Fruit fly (Drosophila melanogaster) whole organism, embryonic: ENCODE results near the gene Bet5.

Experiments used
- Atf-2 ChIP-seq: fragments of 200-800 bp; sonication (Bioruptor generic); optimal IDR thresholded peaks from 2 replicates; lab custom pipeline; 2016; ENCODE audit warnings: missing biosample characterization, missing genetic modification characterization
- Atf3 ChIP-seq: fragments of 200-800 bp; sonication (Bioruptor generic); optimal IDR thresholded peaks from 3 replicates; lab custom pipeline; 2016; ENCODE audit warnings: missing biosample characterization, missing genetic modification characterization
- B-H2 ChIP-seq: fragments of 200-800 bp; sonication (Bioruptor generic); optimal IDR thresholded peaks from 2 replicates; lab custom pipeline; 2018; ENCODE audit warnings: missing biosample characterization, mild to moderate bottlenecking, missing genetic modification characterization
- Bteb2 ChIP-seq: fragments of 200-800 bp; sonication (Bioruptor generic); optimal IDR thresholded peaks from 2 replicates; lab custom pipeline; 2016; ENCODE audit warnings: missing biosample characterization, missing genetic modification characterization
- CG10209 ChIP-seq: fragments of 200-800 bp; sonication (Bioruptor generic); optimal IDR thresholded peaks from 3 replicates; lab custom pipeline; 2017; ENCODE audit warnings: missing biosample characterization, mild to moderate bottlenecking, missing genetic modification characterization, missing genetic modification reagents
- CG10654 ChIP-seq: fragments of 200-800 bp; sonication (Bioruptor generic); optimal IDR thresholded peaks from 2 replicates; lab custom pipeline; 2016; ENCODE audit warnings: missing biosample characterization, missing genetic modification characterization
- CG11085 ChIP-seq: fragments of 200-800 bp; sonication (Bioruptor generic); IDR thresholded peaks from 2 replicates; pipeline ENCODE4 v1.3.6; 2022; ENCODE audit warnings: missing biosample characterization, missing genetic modification characterization
- CG11695 ChIP-seq: fragments of 200-800 bp; sonication (Bioruptor generic); IDR thresholded peaks from 3 replicates; pipeline ENCODE4 v1.3.6; 2022; ENCODE audit warnings: missing biosample characterization, missing genetic modification characterization
- CG12299 ChIP-seq: fragments of 200-800 bp; sonication (Bioruptor generic); optimal IDR thresholded peaks from 2 replicates; lab custom pipeline; 2018; ENCODE audit warnings: missing biosample characterization, mild to moderate bottlenecking, missing genetic modification characterization
- CG12769 ChIP-seq: fragments of 200-800 bp; sonication (Bioruptor generic); optimal IDR thresholded peaks from 2 replicates; lab custom pipeline; 2019; ENCODE audit warnings: missing biosample characterization, mild to moderate bottlenecking, missing genetic modification characterization, moderate library complexity
- CG15479 ChIP-seq: fragments of 200-800 bp; sonication (Bioruptor generic); optimal IDR thresholded peaks from 3 replicates; lab custom pipeline; 2019; ENCODE audit warnings: missing biosample characterization, mild to moderate bottlenecking, missing genetic modification characterization, moderate library complexity
- CG17612 ChIP-seq: fragments of 200-800 bp; sonication (Bioruptor generic); IDR thresholded peaks from 2 replicates; pipeline ENCODE4 v1.3.6; 2022; ENCODE audit warnings: missing biosample characterization, missing genetic modification characterization
- CG18764 ChIP-seq: fragments of 200-800 bp; sonication (Bioruptor generic); optimal IDR thresholded peaks from 3 replicates; lab custom pipeline; 2016; ENCODE audit warnings: missing biosample characterization, missing genetic modification characterization
- CG2116 ChIP-seq: fragments of 200-800 bp; sonication (Bioruptor generic); optimal IDR thresholded peaks from 3 replicates; lab custom pipeline; 2018; ENCODE audit warnings: missing biosample characterization, mild to moderate bottlenecking, missing genetic modification characterization
- CG32767 ChIP-seq: fragments of 200-800 bp; sonication (Bioruptor generic); IDR thresholded peaks from 2 replicates; pipeline ENCODE4 v1.3.6; 2022; ENCODE audit warnings: missing biosample characterization, missing genetic modification characterization
- CG42726 ChIP-seq: fragments of 200-800 bp; sonication (Bioruptor generic); IDR thresholded peaks from 2 replicates; pipeline ENCODE4 v1.3.6; 2022; ENCODE audit warnings: missing biosample characterization, missing genetic modification characterization; ENCODE audit not compliant: partially characterized antibody
- CG5953 ChIP-seq: fragments of 200-800 bp; sonication (Bioruptor generic); IDR thresholded peaks from 2 replicates; pipeline ENCODE4 v1.3.6; 2022; ENCODE audit warnings: missing biosample characterization, missing genetic modification characterization
- CG6175 ChIP-seq: fragments of 200-800 bp; sonication (Bioruptor generic); IDR thresholded peaks from 3 replicates; pipeline ENCODE4 v1.3.6; 2022; ENCODE audit warnings: missing biosample characterization, missing genetic modification characterization
- CG6272 ChIP-seq: fragments of 200-800 bp; sonication (Bioruptor generic); IDR thresholded peaks from 2 replicates; pipeline ENCODE4 v1.3.6; 2022; ENCODE audit warnings: missing biosample characterization, missing genetic modification characterization
- CG6654 ChIP-seq: fragments of 200-800 bp; sonication (Bioruptor generic); optimal IDR thresholded peaks from 2 replicates; lab custom pipeline; 2017; ENCODE audit warnings: missing biosample characterization, mild to moderate bottlenecking, missing genetic modification characterization
- CTCF ChIP-seq: fragments of 200-800 bp; sonication (Bioruptor generic); optimal IDR thresholded peaks from 2 replicates; lab custom pipeline; 2017; ENCODE audit warnings: missing biosample characterization, mild to moderate bottlenecking, missing genetic modification characterization, moderate library complexity
- Camta ChIP-seq: fragments of 200-800 bp; sonication (Bioruptor generic); optimal IDR thresholded peaks from 2 replicates; lab custom pipeline; 2016; ENCODE audit warnings: missing biosample characterization, missing genetic modification characterization
- Dfd ChIP-seq, 2 experiments: fragments of >200 bp; optimal IDR thresholded peaks; 2 replicates each; lab custom pipeline; 2017; ENCODE audit warnings: missing biosample characterization in 2 of 2, missing genetic modification characterization in 2 of 2
- Eip74EF ChIP-seq, 2 experiments: fragments of 200-800 bp in 1 of 2; fragments of >200 bp in 1 of 2; sonication (Bioruptor generic) in 1 of 2; optimal IDR thresholded peaks; 2 replicates each; lab custom pipeline; 2017 to 2019; ENCODE audit warnings: missing biosample characterization in 2 of 2, missing genetic modification characterization in 2 of 2, mild to moderate bottlenecking in 1 of 2, moderate library complexity in 1 of 2
- Fer2 ChIP-seq: fragments of 200-800 bp; sonication (Bioruptor generic); optimal IDR thresholded peaks from 2 replicates; lab custom pipeline; 2018; ENCODE audit warnings: missing biosample characterization, mild to moderate bottlenecking, missing genetic modification characterization, moderate library complexity
- Hr51 ChIP-seq, 2 experiments: fragments of 200-800 bp; sonication (Bioruptor generic); optimal IDR thresholded peaks; 2 replicates in 1 of 2; 3 replicates in 1 of 2; lab custom pipeline; 2016 to 2018; ENCODE audit warnings: missing biosample characterization in 2 of 2, missing genetic modification characterization in 2 of 2, mild to moderate bottlenecking in 1 of 2, moderate library complexity in 1 of 2
- Lim3 ChIP-seq: fragments of 200-800 bp; sonication (Bioruptor generic); IDR thresholded peaks from 2 replicates; pipeline ENCODE4 v1.3.6; 2022; ENCODE audit warnings: missing biosample characterization, missing genetic modification characterization
- Myb ChIP-seq: fragments of 200-800 bp; sonication (Bioruptor generic); optimal IDR thresholded peaks from 2 replicates; lab custom pipeline; 2016; ENCODE audit warnings: missing biosample characterization, missing genetic modification characterization
- NC2β ChIP-seq: fragments of 200-800 bp; sonication (Bioruptor generic); optimal IDR thresholded peaks from 2 replicates; lab custom pipeline; 2016; ENCODE audit warnings: missing biosample characterization, missing genetic modification characterization
- Pdp1 ChIP-seq, 2 experiments: fragments of 200-800 bp; sonication (Bioruptor generic); optimal IDR thresholded peaks; 3 replicates each; lab custom pipeline; 2016; ENCODE audit warnings: missing biosample characterization in 2 of 2, missing genetic modification characterization in 2 of 2, mild to moderate bottlenecking in 1 of 2, moderate library complexity in 1 of 2
- Sin3A ChIP-seq: fragments of >200 bp; optimal IDR thresholded peaks from 2 replicates; lab custom pipeline; 2018
- Taf1 ChIP-seq: fragments of 200-800 bp; sonication (Bioruptor generic); IDR thresholded peaks from 2 replicates; pipeline ENCODE4 v1.3.6; 2022; ENCODE audit warnings: missing biosample characterization, missing genetic modification characterization
- aop ChIP-seq: fragments of 200-800 bp; sonication (Bioruptor generic); IDR thresholded peaks from 2 replicates; pipeline ENCODE4 v1.3.6; 2022; ENCODE audit warnings: missing biosample characterization, missing genetic modification characterization
- croc ChIP-seq: fragments of 200-800 bp; sonication (Bioruptor generic); conservative IDR thresholded peaks from 3 replicates; pipeline ENCODE4 v1.3.6; 2022; ENCODE audit warnings: missing biosample characterization, missing genetic modification characterization
- crol ChIP-seq: fragments of 200-800 bp; sonication (Bioruptor generic); IDR thresholded peaks from 2 replicates; pipeline ENCODE4 v1.3.6; 2022; ENCODE audit warnings: missing biosample characterization, missing genetic modification characterization
- dm ChIP-seq: fragments of 200-800 bp; sonication (Bioruptor generic); optimal IDR thresholded peaks from 3 replicates; lab custom pipeline; 2016; ENCODE audit warnings: missing biosample characterization, missing genetic modification characterization
- fd3F ChIP-seq: fragments of 200-800 bp; sonication (Bioruptor generic); optimal IDR thresholded peaks from 2 replicates; lab custom pipeline; 2018; ENCODE audit warnings: missing biosample characterization, mild to moderate bottlenecking, missing genetic modification characterization, moderate library complexity
- hbn ChIP-seq: fragments of 200-800 bp; sonication (Bioruptor generic); IDR thresholded peaks from 2 replicates; pipeline ENCODE4 v1.3.6; 2022; ENCODE audit warnings: missing biosample characterization, missing genetic modification characterization; ENCODE audit not compliant: partially characterized antibody
- hkb ChIP-seq, 2 experiments: fragments of 200-800 bp in 1 of 2; fragments of >200 bp in 1 of 2; sonication (Bioruptor generic) in 1 of 2; IDR thresholded peaks in 1 of 2; optimal IDR thresholded peaks in 1 of 2; 2 replicates each; pipeline versions ENCODE4 v1.3.6 to Lab custom; 2017 to 2022; ENCODE audit warnings: missing biosample characterization in 1 of 2, missing genetic modification characterization in 1 of 2
- klu ChIP-seq: fragments of 200-800 bp; sonication (Bioruptor generic); IDR thresholded peaks from 2 replicates; pipeline ENCODE4 v1.3.6; 2022; ENCODE audit warnings: missing biosample characterization, missing genetic modification characterization
- lab ChIP-seq: fragments of 200-800 bp; sonication (Bioruptor generic); optimal IDR thresholded peaks from 3 replicates; lab custom pipeline; 2017; ENCODE audit warnings: missing biosample characterization, missing genetic modification characterization, mild to moderate bottlenecking, moderate library complexity, missing genetic modification reagents
- oc ChIP-seq: fragments of 200-800 bp; sonication (Bioruptor generic); optimal IDR thresholded peaks from 2 replicates; lab custom pipeline; 2018; ENCODE audit warnings: missing biosample characterization, mild to moderate bottlenecking, missing genetic modification characterization, moderate library complexity
- schlank ChIP-seq: fragments of 200-800 bp; sonication (Bioruptor generic); optimal IDR thresholded peaks from 2 replicates; lab custom pipeline; 2018; ENCODE audit warnings: missing biosample characterization, mild to moderate bottlenecking, missing genetic modification characterization
- seq ChIP-seq: fragments of 200-800 bp; sonication (Bioruptor generic); IDR thresholded peaks from 2 replicates; pipeline ENCODE4 v1.3.6; 2022; ENCODE audit warnings: missing biosample characterization, missing genetic modification characterization
- ssp ChIP-seq: fragments of 200-800 bp; sonication (Bioruptor generic); IDR thresholded peaks from 2 replicates; pipeline ENCODE4 v1.3.6; 2022; ENCODE audit warnings: missing biosample characterization, missing genetic modification characterization
- tll ChIP-seq, 2 experiments: fragments of 200-800 bp in 1 of 2; fragments of >200 bp in 1 of 2; sonication (Bioruptor generic) in 1 of 2; optimal IDR thresholded peaks; 2 replicates each; lab custom pipeline; 2017 to 2019; ENCODE audit warnings: missing biosample characterization in 2 of 2, missing genetic modification characterization in 2 of 2, mild to moderate bottlenecking in 1 of 2, moderate library complexity in 1 of 2
- wdn ChIP-seq: fragments of 200-800 bp; sonication (Bioruptor generic); IDR thresholded peaks from 2 replicates; pipeline ENCODE4 v1.3.6; 2022; ENCODE audit warnings: missing biosample characterization, missing genetic modification characterization
- zen ChIP-seq: fragments of 200-800 bp; sonication (Bioruptor generic); optimal IDR thresholded peaks from 3 replicates; lab custom pipeline; 2018; ENCODE audit warnings: missing biosample characterization, mild to moderate bottlenecking, missing genetic modification characterization, moderate library complexity

Bet5 gene

dm6 chr3R:30203104-30203986, 23.3 kb downstream of the Bet5 start:
- TF ChIP-seq CG6272 (GFP tag; lab: Robert Waterston, UW) (peak; percentile 84), CG11085 (GFP tag; lab: Robert Waterston, UW) (peak; percentile 86), oc (tag; lab: Kevin White, UChicago) (peak; percentile 83), Eip74EF (GFP tag; optimal IDR thresholded peaks at IDR 0.05; lab: Kevin White, UChicago) (peak in 1 of 2 experiments; percentile 97), klu (GFP tag; lab: Robert Waterston, UW) (peak; percentile 91), CG15479 (GFP tag; lab: Kevin White, UChicago) (no peak), Myb (GFP tag; lab: Kevin White, UChicago) (peak; percentile 89), CG10654 (GFP tag; lab: Kevin White, UChicago) (peak; percentile 98), dm (GFP tag; lab: Kevin White, UChicago) (peak; percentile 87), croc (GFP tag; lab: Robert Waterston, UW) (peak; percentile 91), zen (tag; lab: Kevin White, UChicago) (peak; percentile 90), hkb (optimal IDR thresholded peaks at IDR 0.05; lab: Kevin White, UChicago) (no peak), hkb (GFP tag; IDR thresholded peaks at IDR 0.05; lab: Robert Waterston, UW) (peak; percentile 99), Atf3 (GFP tag; lab: Kevin White, UChicago) (peak; percentile 85), hbn (peak; percentile 55; the same call in 1 of the 2 replicates), CG11695 (peak; percentile 93), CG6654 (peak; percentile 91), Fer2 (tag; lab: Kevin White, UChicago) (peak; percentile 82), CTCF (GFP tag; lab: Kevin White, UChicago) (peak; percentile 60), Taf1 (GFP tag; lab: Robert Waterston, UW) (peak; percentile 72), Lim3 (peak; percentile 95), B-H2 (GFP tag; lab: Kevin White, UChicago) (peak; percentile 64), aop (peak; percentile 95), CG17612 (peak; percentile 83), seq (GFP tag; lab: Robert Waterston, UW) (peak; percentile 92), CG12769 (tag; lab: Kevin White, UChicago) (peak; percentile 95), CG10209 (GFP tag; lab: Kevin White, UChicago) (peak; percentile 94), wdn (GFP tag; lab: Robert Waterston, UW) (peak; percentile 84), fd3F (GFP tag; lab: Kevin White, UChicago) (peak; percentile 89), CG6175 (peak; percentile 62; the same call in 2 of the 3 replicates), CG2116 (GFP tag; lab: Kevin White, UChicago) (peak; percentile 62), CG18764 (GFP tag; lab: Kevin White, UChicago) (peak; percentile 96), crol (GFP tag; lab: Robert Waterston, UW) (peak; percentile 100), CG12299 (tag; lab: Kevin White, UChicago) (peak; percentile 82), Atf-2 (peak; percentile 94), CG5953 (GFP tag; lab: Robert Waterston, UW) (peak; percentile 95), tll (GFP tag; optimal IDR thresholded peaks at IDR 0.05; lab: Kevin White, UChicago) (peak in 1 of 2 experiments; percentile 59), Sin3A (lab: Kevin White, UChicago) (no peak), Dfd (GFP tag; optimal IDR thresholded peaks at IDR 0.05; lab: Kevin White, UChicago) (no peak), NC2β (GFP tag; lab: Kevin White, UChicago) (peak; percentile 84), Camta (GFP tag; lab: Kevin White, UChicago) (peak; percentile 98), CG42726 (GFP tag; lab: Robert Waterston, UW) (no peak), Hr51 (GFP tag; optimal IDR thresholded peaks at IDR 0.05; lab: Kevin White, UChicago) (peak; percentile 90 to 94), Pdp1 (GFP tag; optimal IDR thresholded peaks at IDR 0.05; lab: Kevin White, UChicago) (peak; percentile 97 to 98), Bteb2 (GFP tag; lab: Kevin White, UChicago) (peak; percentile 90), lab (GFP tag; lab: Kevin White, UChicago) (peak; percentile 98), CG32767 (GFP tag; lab: Robert Waterston, UW) (peak; percentile 93), schlank (tag; lab: Kevin White, UChicago) (peak; percentile 83), ssp (GFP tag; lab: Robert Waterston, UW) (peak; percentile 85)
